Worm (Caenorhabditis elegans) whole organism, L4/young adult: Measurements from ENCODE around the gene C49C3.20.

ENCODE experiments used
- W03F9.2 ChIP-seq: fragments of 150-350 bp; optimal IDR thresholded peaks from 2 replicates; lab custom pipeline; 2014; ENCODE audit warnings: missing biosample characterization, missing genetic modification characterization
- dao-5 ChIP-seq: sonication (generic microtip); optimal IDR thresholded peaks from 2 replicates; lab custom pipeline; 2016; ENCODE audit warnings: missing genotype, missing genetic modification characterization, moderate library complexity, missing compliant biosample characterization

DNA sequence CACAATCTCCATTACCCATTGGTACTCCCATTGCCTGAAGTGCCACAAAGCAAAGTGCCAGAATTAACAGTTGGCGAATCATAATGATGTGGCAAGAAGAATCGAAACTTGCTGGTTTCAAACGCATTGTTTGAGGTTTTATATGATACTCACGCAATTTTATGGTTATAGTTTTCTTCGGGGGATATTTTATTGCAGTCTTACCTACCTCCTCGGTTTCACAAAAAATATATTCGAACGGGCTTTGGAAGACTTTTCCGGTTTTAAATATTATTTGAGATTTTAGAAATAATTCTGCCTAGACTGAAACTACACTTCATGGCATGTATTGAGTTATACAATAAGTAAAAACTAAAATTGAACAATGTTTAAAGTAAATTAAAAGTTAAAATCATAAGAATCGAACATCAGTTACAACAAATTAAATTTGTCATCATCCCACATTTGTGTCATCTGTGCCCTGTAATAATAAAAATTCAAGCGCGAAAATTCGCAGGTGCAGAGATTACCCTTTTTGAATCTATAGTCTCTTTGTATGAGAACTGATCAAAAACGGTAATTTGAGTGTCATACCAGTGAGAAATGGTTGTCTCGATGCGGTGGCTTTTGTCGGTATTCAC lies 30.4 kb upstream of the C49C3.20 start, which contains the start of the genes clec-197 and clec-198:
- no peak for TF ChIP-seq W03F9.2 (tag; lab: Kevin White, UChicago)
- TF ChIP-seq dao-5: no peak
